Worm (Caenorhabditis elegans): ENCODE results near the gene nhr-96.

The nhr-96 gene

ce11 chrV:2277260-2277659 lies 44.0 kb downstream of the nhr-96 start:
- TF ChIP-seq elt-3 (tag; optimal IDR thresholded peaks at IDR 0.05) = no peak
- TF ChIP-seq ama-1 (optimal IDR thresholded peaks at IDR 0.05) = no peak
- no peak for TF ChIP-seq nhr-11 (tag; optimal IDR thresholded peaks at IDR 0.05)
- no peak for TF ChIP-seq unc-62 (GFP tag; optimal IDR thresholded peaks at IDR 0.05)
- TF ChIP-seq lin-13 (GFP tag; optimal IDR thresholded peaks at IDR 0.05) = no peak
- no peak for TF ChIP-seq nhr-129 (tag; optimal IDR thresholded peaks at IDR 0.05)
- no peak for TF ChIP-seq nhr-6 (tag; optimal IDR thresholded peaks at IDR 0.05)
- TF ChIP-seq mbf-1 (tag; optimal IDR thresholded peaks at IDR 0.05) = no peak
- no peak for TF ChIP-seq sem-4 (tag; optimal IDR thresholded peaks at IDR 0.05)
- no peak for TF ChIP-seq crh-2 (tag; optimal IDR thresholded peaks at IDR 0.05)
- no peak for TF ChIP-seq nhr-25 (tag; optimal IDR thresholded peaks at IDR 0.05)
- TF ChIP-seq elt-1 (tag; optimal IDR thresholded peaks at IDR 0.05) = no peak
- no peak for TF ChIP-seq dmd-4 (tag; optimal IDR thresholded peaks at IDR 0.05)

- TF ChIP-seq nhr-129 (tag; optimal IDR thresholded peaks at IDR 0.05) (peak; percentile 13), unc-39 (tag; optimal IDR thresholded peaks at IDR 0.05) (no peak), nhr-77 (tag; optimal IDR thresholded peaks at IDR 0.05) (no peak)
These were observed 44.8 kb downstream of the nhr-96 start, which contains the start of gene nhr-59 for ce11 chrV:2278052-2278451. TSS of gene nhr-59 (minus strand) at chrV:2278265.

ce11 chrV:2278543-2278942 lies 45.3 kb downstream of the nhr-96 start, which contains the start of gene fbxa-137:
TSS of gene fbxa-137 (plus strand) at chrV:2278816.
- TF ChIP-seq crh-2 (tag; optimal IDR thresholded peaks at IDR 0.05) = no peak
- no peak for TF ChIP-seq mbf-1 (tag; optimal IDR thresholded peaks at IDR 0.05)
- peak; percentile 21 for TF ChIP-seq C34F6.9 (tag; optimal IDR thresholded peaks at IDR 0.05)
- TF ChIP-seq unc-55 (GFP tag; optimal IDR thresholded peaks at IDR 0.05) = peak; percentile 62
- no peak for TF ChIP-seq lin-11 (tag; optimal IDR thresholded peaks at IDR 0.05)

DNA sequence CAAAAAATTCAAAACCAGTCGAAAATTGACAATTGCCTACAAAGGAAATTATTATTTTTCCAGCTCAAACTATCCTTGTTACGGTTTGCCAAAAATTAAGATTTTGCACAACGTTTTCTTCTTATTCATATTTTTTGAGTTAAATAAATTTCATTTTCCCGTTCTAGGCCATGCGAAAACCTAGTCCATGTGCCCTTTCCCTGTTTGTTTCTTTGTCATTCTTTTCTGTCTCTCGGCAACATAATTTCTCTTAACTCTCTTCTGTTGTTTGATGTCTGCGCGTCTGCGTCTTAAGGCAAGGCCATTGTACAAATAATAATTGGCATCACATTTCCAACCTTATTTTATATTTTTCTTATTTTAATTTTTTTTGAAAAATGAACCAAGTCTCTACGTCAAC lies 48.2 kb downstream of the nhr-96 start, which contains the start of gene nhr-228:
TSS of gene nhr-228 (plus strand) at position 261 of the 400 bp plus-strand sequence.
- TF ChIP-seq snpc-4 (tag; optimal IDR thresholded peaks at IDR 0.05) = no peak
- TF ChIP-seq lin-11 (tag; optimal IDR thresholded peaks at IDR 0.05) = no peak
- TF ChIP-seq mab-5 (tag; optimal IDR thresholded peaks at IDR 0.05) = no peak
- TF ChIP-seq unc-55 (GFP tag; optimal IDR thresholded peaks at IDR 0.05) = peak; percentile 29
- TF ChIP-seq sem-4 (tag; optimal IDR thresholded peaks at IDR 0.05) = no peak
- TF ChIP-seq unc-62 (GFP tag; optimal IDR thresholded peaks at IDR 0.05) = no peak
- no peak for TF ChIP-seq Y55F3AM.14 (GFP tag; optimal IDR thresholded peaks at IDR 0.05)
- peak; percentile 15 for TF ChIP-seq nhr-25 (tag; optimal IDR thresholded peaks at IDR 0.05)
- TF ChIP-seq skn-1 (tag; optimal IDR thresholded peaks at IDR 0.05) = peak; percentile 77
- TF ChIP-seq ZK546.5 (tag; optimal IDR thresholded peaks at IDR 0.05) = no peak
- peak; percentile 45 for TF ChIP-seq sma-9 (GFP tag; optimal IDR thresholded peaks at IDR 0.05)
- no peak for TF ChIP-seq sma-9 (tag; optimal IDR thresholded peaks at IDR 0.05)
- TF ChIP-seq ztf-1 (GFP tag; conservative IDR thresholded peaks at IDR 0.05) = no peak
- TF ChIP-seq nhr-129 (tag; optimal IDR thresholded peaks at IDR 0.05) = peak; percentile 41
- TF ChIP-seq fos-1 (tag; optimal IDR thresholded peaks at IDR 0.05) = peak; percentile 74
- no peak for TF ChIP-seq egl-27 (tag; optimal IDR thresholded peaks at IDR 0.05)
- peak; percentile 19 for TF ChIP-seq blmp-1 (tag; optimal IDR thresholded peaks at IDR 0.05; ENCODE audit: insufficient read depth)
- peak; percentile 13 for TF ChIP-seq gmeb-1 (tag; optimal IDR thresholded peaks at IDR 0.05)
- peak; percentile 17 for TF ChIP-seq crh-2 (tag; optimal IDR thresholded peaks at IDR 0.05)
- no peak for TF ChIP-seq elt-3 (tag; optimal IDR thresholded peaks at IDR 0.05)
- no peak for TF ChIP-seq sma-3 (GFP tag; optimal IDR thresholded peaks at IDR 0.05)
- TF ChIP-seq F13H6.1 (tag; optimal IDR thresholded peaks at IDR 0.05) = peak; percentile 15
- TF ChIP-seq C34F6.9 (tag; optimal IDR thresholded peaks at IDR 0.05) = peak; percentile 60
- TF ChIP-seq nhr-12 (tag; optimal IDR thresholded peaks at IDR 0.05) = no peak
- peak in 1 of 2 experiments; percentile 54 for TF ChIP-seq lsy-2 (tag; optimal IDR thresholded peaks at IDR 0.05)
